Fruit fly (Drosophila melanogaster) whole organism, prepupa: ENCODE data around the gene CG34327.

Source experiments
- CG10669 ChIP-seq: fragments of 200-800 bp; sonication (Bioruptor generic); optimal IDR thresholded peaks from 3 replicates; lab custom pipeline; 2018; ENCODE audit warnings: missing biosample characterization, mild to moderate bottlenecking, missing genetic modification characterization, moderate library complexity
- CG1621 ChIP-seq: fragments of 200-800 bp; sonication (Bioruptor generic); optimal IDR thresholded peaks from 3 replicates; lab custom pipeline; 2018; ENCODE audit warnings: missing biosample characterization, mild to moderate bottlenecking, missing genetic modification characterization
- CG7368 ChIP-seq: fragments of 200-800 bp; sonication (Bioruptor generic); optimal IDR thresholded peaks from 3 replicates; lab custom pipeline; 2016; ENCODE audit warnings: missing biosample characterization, missing genetic modification characterization
- Gug ChIP-seq: fragments of 200-800 bp; sonication (Bioruptor generic); IDR thresholded peaks from 2 replicates; pipeline ENCODE4 v1.3.6; 2022; ENCODE audit warnings: missing biosample characterization, missing genetic modification characterization
- Lpt ChIP-seq: fragments of 200-800 bp; sonication (Bioruptor generic); optimal IDR thresholded peaks from 3 replicates; lab custom pipeline; 2016; ENCODE audit warnings: missing biosample characterization, missing genetic modification characterization
- esn ChIP-seq: fragments of 200-800 bp; sonication (Bioruptor generic); optimal IDR thresholded peaks from 2 replicates; lab custom pipeline; 2016; ENCODE audit warnings: missing biosample characterization, mild to moderate bottlenecking, missing genetic modification characterization, moderate library complexity
- fd59A ChIP-seq: fragments of 200-800 bp; sonication (Bioruptor generic); optimal IDR thresholded peaks from 2 replicates; lab custom pipeline; 2017; ENCODE audit warnings: missing biosample characterization, mild to moderate bottlenecking, missing genetic modification characterization, missing genetic modification reagents
- pdm3 ChIP-seq: fragments of 200-800 bp; sonication (Bioruptor generic); optimal IDR thresholded peaks from 3 replicates; lab custom pipeline; 2016; ENCODE audit warnings: missing biosample characterization, missing genetic modification characterization

DNA sequence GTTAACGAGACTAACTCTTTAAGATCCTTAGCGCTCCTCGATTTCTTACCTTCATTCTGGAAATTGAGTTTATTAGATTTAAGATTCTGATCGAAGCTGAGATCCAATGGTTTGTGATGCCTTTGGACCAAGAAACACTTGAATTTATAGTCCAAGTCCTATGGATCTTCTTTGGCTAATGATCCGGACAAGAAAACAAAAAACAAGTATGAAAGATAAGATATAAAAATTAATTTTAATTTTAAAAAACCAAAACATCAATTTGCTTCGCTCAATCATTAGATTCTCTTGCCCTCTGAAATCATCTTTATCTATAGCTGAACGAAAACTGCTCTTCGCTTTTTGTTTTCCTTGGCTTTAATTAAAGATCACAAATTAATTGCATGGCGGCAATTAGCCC is 7.3 kb upstream of the CG34327 start, which contains the start of gene CG10597:
- TF ChIP-seq esn (GFP tag; lab: Kevin White, UChicago) (no peak), Lpt (GFP tag; lab: Kevin White, UChicago) (no peak), CG1621 (tag; lab: Kevin White, UChicago) (no peak), CG10669 (GFP tag; lab: Kevin White, UChicago) (no peak), Gug (GFP tag; lab: Robert Waterston, UW) (no peak), CG7368 (GFP tag; lab: Kevin White, UChicago) (no peak), pdm3 (GFP tag; lab: Kevin White, UChicago) (no peak), fd59A (GFP tag; lab: Kevin White, UChicago) (no peak)
